Fruit fly (Drosophila melanogaster) whole organism, embryonic: ENCODE data around the gene Hf.

Experiments
- Blimp-1 ChIP-seq: fragments of 200-800 bp; sonication (Bioruptor generic); optimal IDR thresholded peaks from 3 replicates; lab custom pipeline; 2018; ENCODE audit warnings: missing biosample characterization, missing genetic modification characterization, mild to moderate bottlenecking, moderate library complexity, missing genetic modification reagents
- BtbVII ChIP-seq: fragments of 200-800 bp; sonication (Bioruptor generic); optimal IDR thresholded peaks from 3 replicates; lab custom pipeline; 2017; ENCODE audit warnings: missing biosample characterization, mild to moderate bottlenecking, missing genetic modification characterization
- CG10321 ChIP-seq: fragments of 200-800 bp; sonication (Bioruptor generic); IDR thresholded peaks from 2 replicates; pipeline ENCODE4 v1.3.6; 2022; ENCODE audit warnings: missing biosample characterization, missing genetic modification characterization
- CG10543 ChIP-seq: fragments of 200-800 bp; sonication (Bioruptor generic); optimal IDR thresholded peaks from 3 replicates; lab custom pipeline; 2017; ENCODE audit warnings: missing biosample characterization, mild to moderate bottlenecking, missing genetic modification characterization, moderate library complexity
- CG10959 ChIP-seq: fragments of 200-800 bp; sonication (Bioruptor generic); IDR thresholded peaks from 2 replicates; pipeline ENCODE4 v1.3.6; 2022; ENCODE audit warnings: missing biosample characterization, missing genetic modification characterization
- CG11247 ChIP-seq: fragments of 200-800 bp; sonication (Bioruptor generic); IDR thresholded peaks from 2 replicates; pipeline ENCODE4 v1.3.6; 2022; ENCODE audit warnings: missing biosample characterization, missing genetic modification characterization
- CG11695 ChIP-seq: fragments of 200-800 bp; sonication (Bioruptor generic); IDR thresholded peaks from 3 replicates; pipeline ENCODE4 v1.3.6; 2022; ENCODE audit warnings: missing biosample characterization, missing genetic modification characterization
- CG13894 ChIP-seq: fragments of 200-800 bp; sonication (Bioruptor generic); optimal IDR thresholded peaks from 3 replicates; lab custom pipeline; 2018; ENCODE audit warnings: missing biosample characterization, mild to moderate bottlenecking, missing genetic modification characterization, moderate library complexity
- CG14050 ChIP-seq: fragments of 200-800 bp; sonication (Bioruptor generic); IDR thresholded peaks from 3 replicates; pipeline ENCODE4 v1.3.6; 2022; ENCODE audit warnings: missing biosample characterization, missing genetic modification characterization
- CG16815 ChIP-seq: fragments of 200-800 bp; sonication (Bioruptor generic); optimal IDR thresholded peaks from 3 replicates; lab custom pipeline; 2017; ENCODE audit warnings: missing biosample characterization, mild to moderate bottlenecking, missing genetic modification characterization
- CG17385 ChIP-seq: fragments of 200-800 bp; sonication (Bioruptor generic); optimal IDR thresholded peaks from 3 replicates; lab custom pipeline; 2018; ENCODE audit warnings: missing biosample characterization, mild to moderate bottlenecking, missing genetic modification characterization
- CG18764 ChIP-seq: fragments of 200-800 bp; sonication (Bioruptor generic); optimal IDR thresholded peaks from 3 replicates; lab custom pipeline; 2016; ENCODE audit warnings: missing biosample characterization, missing genetic modification characterization
- CG30431 ChIP-seq: fragments of 200-800 bp; sonication (Bioruptor generic); optimal IDR thresholded peaks from 2 replicates; lab custom pipeline; 2017; ENCODE audit warnings: missing biosample characterization, missing genetic modification characterization
- CG4360 ChIP-seq: fragments of 200-800 bp; sonication (Bioruptor generic); IDR thresholded peaks from 2 replicates; pipeline ENCODE4 v1.3.6; 2022; ENCODE audit warnings: missing biosample characterization, missing genetic modification characterization
- CG6175 ChIP-seq: fragments of 200-800 bp; sonication (Bioruptor generic); IDR thresholded peaks from 3 replicates; pipeline ENCODE4 v1.3.6; 2022; ENCODE audit warnings: missing biosample characterization, missing genetic modification characterization
- CG6813 ChIP-seq: fragments of 200-800 bp; sonication (Bioruptor generic); optimal IDR thresholded peaks from 2 replicates; lab custom pipeline; 2017; ENCODE audit warnings: missing biosample characterization, missing genetic modification characterization, mild to moderate bottlenecking, moderate library complexity, missing genetic modification reagents
- CG7987 ChIP-seq: fragments of 200-800 bp; sonication (Bioruptor generic); optimal IDR thresholded peaks from 2 replicates; lab custom pipeline; 2018; ENCODE audit warnings: missing biosample characterization, mild to moderate bottlenecking, missing genetic modification characterization, moderate library complexity
- CG8281 ChIP-seq: fragments of 200-800 bp; sonication (Bioruptor generic); optimal IDR thresholded peaks from 2 replicates; lab custom pipeline; 2018; ENCODE audit warnings: missing biosample characterization, mild to moderate bottlenecking, missing genetic modification characterization, moderate library complexity
- CG8359 ChIP-seq: fragments of 200-800 bp; sonication (Bioruptor generic); optimal IDR thresholded peaks from 2 replicates; lab custom pipeline; 2017; ENCODE audit warnings: missing biosample characterization, mild to moderate bottlenecking, missing genetic modification characterization, borderline replicate concordance
- CG8388 ChIP-seq: fragments of 200-800 bp; sonication (Bioruptor generic); optimal IDR thresholded peaks from 2 replicates; lab custom pipeline; 2019; ENCODE audit warnings: missing biosample characterization, mild to moderate bottlenecking, missing genetic modification characterization, moderate library complexity
- CHES-1-like ChIP-seq: fragments of 200-800 bp; sonication (Bioruptor generic); optimal IDR thresholded peaks from 2 replicates; lab custom pipeline; 2016; ENCODE audit warnings: missing biosample characterization, missing genetic modification characterization
- D ChIP-seq, 2 experiments: fragments of 200-800 bp in 1 of 2; fragments of >200 bp in 1 of 2; sonication (Bioruptor generic) in 1 of 2; optimal IDR thresholded peaks; 2 replicates in 1 of 2; 3 replicates in 1 of 2; lab custom pipeline; 2017; ENCODE audit warnings: mild to moderate bottlenecking in 1 of 2, missing biosample characterization in 1 of 2, missing genetic modification characterization in 1 of 2, missing genetic modification reagents in 1 of 2
- Fer1 ChIP-seq: fragments of 200-800 bp; sonication (Bioruptor generic); optimal IDR thresholded peaks from 2 replicates; lab custom pipeline; 2017; ENCODE audit warnings: missing biosample characterization, mild to moderate bottlenecking, missing genetic modification characterization
- Fer3 ChIP-seq: fragments of 200-800 bp; sonication (Bioruptor generic); optimal IDR thresholded peaks from 2 replicates; lab custom pipeline; 2018; ENCODE audit warnings: missing biosample characterization, mild to moderate bottlenecking, missing genetic modification characterization, moderate library complexity
- Hey ChIP-seq: fragments of 200-800 bp; sonication (Bioruptor generic); optimal IDR thresholded peaks from 3 replicates; lab custom pipeline; 2018; ENCODE audit warnings: missing biosample characterization, mild to moderate bottlenecking, missing genetic modification characterization
- HmgZ ChIP-seq: fragments of 200-800 bp; sonication (Bioruptor generic); optimal IDR thresholded peaks from 2 replicates; lab custom pipeline; 2018; ENCODE audit warnings: missing biosample characterization, mild to moderate bottlenecking, missing genetic modification characterization
- Hr78 ChIP-seq, 2 experiments: fragments of 200-800 bp in 1 of 2; fragments of >200 bp in 1 of 2; sonication (Bioruptor generic) in 1 of 2; optimal IDR thresholded peaks; 2 replicates each; lab custom pipeline; 2017 to 2019; ENCODE audit warnings: missing biosample characterization in 2 of 2, missing genetic modification characterization in 2 of 2, mild to moderate bottlenecking in 1 of 2, moderate library complexity in 1 of 2
- Lim3 ChIP-seq: fragments of 200-800 bp; sonication (Bioruptor generic); IDR thresholded peaks from 2 replicates; pipeline ENCODE4 v1.3.6; 2022; ENCODE audit warnings: missing biosample characterization, missing genetic modification characterization
- Pdp1 ChIP-seq, 2 experiments: fragments of 200-800 bp; sonication (Bioruptor generic); optimal IDR thresholded peaks; 3 replicates each; lab custom pipeline; 2016; ENCODE audit warnings: missing biosample characterization in 2 of 2, missing genetic modification characterization in 2 of 2, mild to moderate bottlenecking in 1 of 2, moderate library complexity in 1 of 2
- Spps ChIP-seq: fragments of 200-800 bp; sonication (Bioruptor generic); optimal IDR thresholded peaks from 2 replicates; lab custom pipeline; 2018; ENCODE audit warnings: missing biosample characterization, mild to moderate bottlenecking, missing genetic modification characterization
- abd-A ChIP-seq: fragments of 200-800 bp; sonication (Bioruptor generic); optimal IDR thresholded peaks from 3 replicates; lab custom pipeline; 2019; ENCODE audit warnings: missing biosample characterization, mild to moderate bottlenecking, missing genetic modification characterization, moderate library complexity
- bab2 ChIP-seq: fragments of 200-800 bp; sonication (Bioruptor generic); optimal IDR thresholded peaks from 2 replicates; lab custom pipeline; 2016; ENCODE audit warnings: missing biosample characterization, missing genetic modification characterization
- bsh ChIP-seq, 2 experiments: fragments of 200-800 bp; sonication (Bioruptor generic); optimal IDR thresholded peaks; 2 replicates each; lab custom pipeline; 2017 to 2018; ENCODE audit warnings: mild to moderate bottlenecking in 2 of 2, missing biosample characterization in 2 of 2, missing genetic modification characterization in 2 of 2, moderate library complexity in 1 of 2
- chinmo ChIP-seq: fragments of 200-800 bp; sonication (Bioruptor generic); IDR thresholded peaks from 4 replicates; pipeline ENCODE4 v1.3.6; 2022; ENCODE audit warnings: missing biosample characterization, missing genetic modification characterization; ENCODE audit not compliant: partially characterized antibody
- chm ChIP-seq: fragments of 200-800 bp; sonication (Bioruptor generic); IDR thresholded peaks from 2 replicates; pipeline ENCODE4 v1.3.6; 2022; ENCODE audit warnings: missing biosample characterization, missing genetic modification characterization
- crol ChIP-seq: fragments of 200-800 bp; sonication (Bioruptor generic); IDR thresholded peaks from 2 replicates; pipeline ENCODE4 v1.3.6; 2022; ENCODE audit warnings: missing biosample characterization, missing genetic modification characterization
- cwo ChIP-seq: fragments of 200-800 bp; sonication (Bioruptor generic); optimal IDR thresholded peaks from 3 replicates; lab custom pipeline; 2017; ENCODE audit warnings: missing biosample characterization, missing genetic modification characterization, mild to moderate bottlenecking, moderate library complexity, missing genetic modification reagents
- exex ChIP-seq: fragments of 200-800 bp; sonication (Bioruptor generic); optimal IDR thresholded peaks from 4 replicates; lab custom pipeline; 2018; ENCODE audit warnings: missing biosample characterization, mild to moderate bottlenecking, missing genetic modification characterization, moderate library complexity
- grn ChIP-seq: fragments of 200-800 bp; sonication (Bioruptor generic); optimal IDR thresholded peaks from 3 replicates; lab custom pipeline; 2017; ENCODE audit warnings: missing biosample characterization, missing genetic modification characterization
- gro ChIP-seq: fragments of 200-800 bp; sonication (Bioruptor generic); optimal IDR thresholded peaks from 2 replicates; lab custom pipeline; 2016; ENCODE audit warnings: missing biosample characterization, missing genetic modification characterization
- mirr ChIP-seq: fragments of 200-800 bp; sonication (Bioruptor generic); optimal IDR thresholded peaks from 3 replicates; lab custom pipeline; 2018; ENCODE audit warnings: missing biosample characterization, mild to moderate bottlenecking, missing genetic modification characterization
- oc ChIP-seq: fragments of 200-800 bp; sonication (Bioruptor generic); optimal IDR thresholded peaks from 2 replicates; lab custom pipeline; 2018; ENCODE audit warnings: missing biosample characterization, mild to moderate bottlenecking, missing genetic modification characterization, moderate library complexity
- salm ChIP-seq: fragments of 200-800 bp; sonication (Bioruptor generic); optimal IDR thresholded peaks from 2 replicates; lab custom pipeline; 2018; ENCODE audit warnings: missing biosample characterization, mild to moderate bottlenecking, missing genetic modification characterization
- sd ChIP-seq: fragments of 200-800 bp; sonication (Bioruptor generic); optimal IDR thresholded peaks from 3 replicates; lab custom pipeline; 2018; ENCODE audit warnings: missing biosample characterization, mild to moderate bottlenecking, missing genetic modification characterization, moderate library complexity
- sisA ChIP-seq: fragments of 200-800 bp; sonication (Bioruptor generic); IDR thresholded peaks from 2 replicates; pipeline ENCODE4 v1.3.6; 2022; ENCODE audit warnings: missing biosample characterization, missing genetic modification characterization
- sug ChIP-seq: fragments of 200-800 bp; optimal IDR thresholded peaks from 2 replicates; lab custom pipeline; 2019; ENCODE audit warnings: missing biosample characterization, mild to moderate bottlenecking, missing genetic modification characterization, moderate library complexity

The Hf gene

DNA sequence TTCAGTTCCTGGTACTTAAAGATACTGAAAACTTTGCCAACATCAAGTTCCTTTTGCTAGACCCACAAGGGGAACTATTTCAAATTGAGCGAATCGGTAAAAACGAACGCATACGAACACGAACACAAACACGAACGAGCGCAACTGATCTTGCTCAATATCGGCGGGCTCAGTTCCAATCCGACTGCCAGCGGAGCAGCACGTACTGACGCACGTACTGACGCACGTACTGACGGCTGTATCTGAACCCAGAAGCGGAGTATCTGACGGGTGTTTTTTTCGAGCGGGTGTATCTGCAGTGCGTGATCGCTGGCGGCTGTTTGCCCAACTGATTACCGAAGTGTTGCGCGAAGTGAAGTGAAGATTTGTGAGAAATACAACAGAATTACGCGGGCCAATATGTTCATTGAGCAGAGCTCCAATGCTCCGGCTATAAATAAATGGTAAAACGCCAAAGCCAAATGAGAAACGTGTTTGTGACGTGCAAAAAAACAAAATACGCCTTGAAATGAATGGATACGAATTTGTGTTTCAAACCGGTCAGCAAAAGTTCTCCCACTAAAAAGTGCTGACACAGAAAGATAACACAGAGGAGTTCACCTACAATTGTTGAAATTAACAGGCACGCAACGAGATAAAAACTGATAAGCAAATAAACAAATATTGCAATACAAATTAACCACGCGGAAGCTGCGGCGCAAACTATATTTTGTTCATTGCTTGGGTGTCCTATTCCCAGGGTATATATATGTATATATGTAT lies 32.2 kb downstream of the Hf start (continued):
- TF ChIP-seq Lim3, result no peak
- TF ChIP-seq, all 482 proteins: peak for 154

DNA sequence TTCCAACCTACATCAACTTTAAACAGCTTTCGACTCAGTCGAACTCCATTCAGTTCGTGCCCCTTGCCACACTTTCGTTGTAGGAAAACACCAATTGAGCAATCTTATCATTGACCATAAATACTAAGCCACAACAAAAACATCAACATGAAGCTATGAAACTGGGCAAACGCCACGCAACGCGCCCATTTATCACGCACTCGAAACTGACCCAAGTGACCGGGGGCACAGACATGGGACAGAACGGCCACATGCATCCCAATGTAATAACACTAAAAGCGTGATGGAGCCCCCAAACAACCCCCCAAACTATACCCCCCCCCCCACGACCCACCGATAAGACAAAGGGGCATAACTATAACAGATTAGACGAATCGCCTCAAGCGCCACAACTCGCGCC lies 35.0 kb downstream of the Hf start:
- TF ChIP-seq CG10543 (GFP tag; lab: Kevin White, UChicago) (peak; percentile 47), CG13894 (tag; lab: Kevin White, UChicago) (peak; percentile 11), sd (peak; percentile 83), CG11695 (0 out of 3 replicates have a peak, but pooled peaks have one; percentile 7), CG4360 (GFP tag; lab: Robert Waterston, UW) (0 out of 2 replicates have a peak, but pooled peaks have one; percentile 46), abd-A (tag; lab: Kevin White, UChicago) (peak; percentile 67), CG6175 (GFP tag; lab: Robert Waterston, UW) (peak; percentile 46; the same call in 1 of the 3 replicates), cwo (GFP tag; lab: Kevin White, UChicago) (peak; percentile 1), crol (GFP tag; lab: Robert Waterston, UW) (peak; percentile 78), CG6813 (peak; percentile 10), oc (peak; percentile 87), CG11247 (no peak), Hey (tag; lab: Kevin White, UChicago) (peak; percentile 1), CG8281 (tag; lab: Kevin White, UChicago) (no peak), Blimp-1 (GFP tag; lab: Kevin White, UChicago) (peak; percentile 54), grn (GFP tag; lab: Kevin White, UChicago) (peak; percentile 42), exex (tag; lab: Kevin White, UChicago) (peak; percentile 15), sug (tag; lab: Kevin White, UChicago) (peak; percentile 59), CG10321 (GFP tag; lab: Robert Waterston, UW) (no peak), CG30431 (GFP tag; lab: Kevin White, UChicago) (no peak), sisA (GFP tag; lab: Robert Waterston, UW) (no peak), HmgZ (tag; lab: Kevin White, UChicago) (peak; percentile 10), salm (tag; lab: Kevin White, UChicago) (no peak), chinmo (0 out of 4 replicates have a peak, but pooled peaks have one; percentile 29), Hr78 (GFP tag; optimal IDR thresholded peaks at IDR 0.05; lab: Kevin White, UChicago) (peak in 1 of 2 experiments; percentile 99), mirr (peak; percentile 6), Pdp1 (GFP tag; optimal IDR thresholded peaks at IDR 0.05; lab: Kevin White, UChicago) (peak in 1 of 2 experiments; percentile 64), CG7987 (peak; percentile 9)

- TF ChIP-seq BtbVII (GFP tag; lab: Kevin White, UChicago) (peak; percentile 29), Fer3 (tag; lab: Kevin White, UChicago) (peak; percentile 53), CG10959 (GFP tag; lab: Robert Waterston, UW) (no peak), D (optimal IDR thresholded peaks at IDR 0.05; lab: Kevin White, UChicago) (no peak), D (GFP tag; optimal IDR thresholded peaks at IDR 0.05; lab: Kevin White, UChicago) (peak; percentile 23), CG17385 (GFP tag; lab: Kevin White, UChicago) (peak; percentile 36), CG18764 (GFP tag; lab: Kevin White, UChicago) (peak; percentile 7), CG16815 (peak; percentile 15), Spps (tag; lab: Kevin White, UChicago) (no peak), Fer1 (GFP tag; lab: Kevin White, UChicago) (peak; percentile 78), CG14050 (GFP tag; lab: Robert Waterston, UW) (no peak), bab2 (GFP tag; lab: Kevin White, UChicago) (no peak), chm (peak; percentile 61; the same call in 1 of the 2 replicates), gro (no peak), CG8359 (GFP tag; lab: Kevin White, UChicago) (no peak), bsh (GFP tag; optimal IDR thresholded peaks at IDR 0.05; lab: Kevin White, UChicago) (peak in 1 of 2 experiments; percentile 54), CG8388 (GFP tag; lab: Kevin White, UChicago) (peak; percentile 15), CHES-1-like (GFP tag; lab: Kevin White, UChicago) (no peak)
Measured at dm6 chr2L:19930102-19930501, 37.4 kb downstream of the Hf start.
